Fruit fly (Drosophila melanogaster): ENCODE data around the gene pst.

pst gene

DNA sequence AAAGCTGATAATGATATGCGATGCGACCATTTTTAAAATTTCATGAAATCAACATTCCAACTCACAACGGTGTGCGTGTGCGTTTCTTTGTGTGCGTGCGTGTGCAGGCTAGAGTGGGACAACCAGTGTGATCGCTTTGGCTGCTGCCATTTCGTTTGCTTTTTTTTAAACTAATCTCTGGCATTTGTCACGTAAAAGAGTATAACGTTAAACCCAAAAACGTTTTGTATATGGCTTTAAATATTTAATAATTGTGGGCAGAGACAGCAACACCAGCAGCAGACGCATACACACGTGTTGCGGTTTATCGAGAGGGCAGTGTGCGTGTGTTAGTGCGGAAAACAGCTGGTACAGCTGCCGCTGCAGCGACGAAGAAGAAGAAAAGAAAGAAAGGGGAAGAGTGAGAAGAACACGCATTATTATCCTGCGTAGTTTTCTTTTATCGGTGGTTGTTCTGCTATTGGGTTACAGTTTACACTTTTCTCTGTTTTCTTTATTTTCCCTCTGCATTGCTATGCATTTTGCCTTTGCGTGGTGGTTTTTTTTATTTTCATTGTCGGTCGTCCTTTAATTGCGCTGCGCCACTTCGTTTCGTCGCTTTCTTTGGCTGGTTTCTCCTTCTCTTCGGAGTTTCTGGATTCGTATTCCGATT, 10.3 kb upstream of the pst start (continued):
- TF ChIP-seq CG2875 (GFP tag; optimal IDR thresholded peaks at IDR 0.05) (no peak), CG8478 (optimal IDR thresholded peaks at IDR 0.05) (peak; percentile 95), CG3163 (GFP tag; optimal IDR thresholded peaks at IDR 0.05) (peak; percentile 20), Mad (GFP tag; optimal IDR thresholded peaks at IDR 0.05) (no peak), Vsx1 (GFP tag; optimal IDR thresholded peaks at IDR 0.05) (no peak), CG3407 (GFP tag; optimal IDR thresholded peaks at IDR 0.05) (no peak), peb (GFP tag; IDR thresholded peaks at IDR 0.05) (no peak), nmo (GFP tag; optimal IDR thresholded peaks at IDR 0.05) (peak; percentile 45), MTF-1 (GFP tag; optimal IDR thresholded peaks at IDR 0.05; ENCODE audit: borderline replicate concordance) (no peak), Med (GFP tag) (peak; percentile 82), pum (GFP tag; optimal IDR thresholded peaks at IDR 0.05) (no peak), bowl (GFP tag; IDR thresholded peaks at IDR 0.05) (no peak), MESR4 (GFP tag; optimal IDR thresholded peaks at IDR 0.05) (peak; percentile 49), emc (GFP tag; optimal IDR thresholded peaks at IDR 0.05) (no peak), E2f2 (GFP tag; IDR thresholded peaks at IDR 0.05) (no peak), bcd (GFP tag; optimal IDR thresholded peaks at IDR 0.05) (no peak), sisA (GFP tag; IDR thresholded peaks at IDR 0.05) (no peak), CG13894 (tag; optimal IDR thresholded peaks at IDR 0.05) (no peak), CG2199 (GFP tag; IDR thresholded peaks at IDR 0.05) (peak; percentile 87), yki (optimal IDR thresholded peaks at IDR 0.05) (no peak), CG1603 (tag; optimal IDR thresholded peaks at IDR 0.05) (peak; percentile 26), Kr (GFP tag; optimal IDR thresholded peaks at IDR 0.05) (peak; percentile 47), chif (GFP tag; optimal IDR thresholded peaks at IDR 0.05) (no peak), CG12236 (GFP tag; optimal IDR thresholded peaks at IDR 0.05) (no peak), phol (tag; optimal IDR thresholded peaks at IDR 0.05) (peak; percentile 58), CG9727 (GFP tag; optimal IDR thresholded peaks at IDR 0.05) (no peak), CG11093 (GFP tag; IDR thresholded peaks at IDR 0.05) (no peak)

DNA sequence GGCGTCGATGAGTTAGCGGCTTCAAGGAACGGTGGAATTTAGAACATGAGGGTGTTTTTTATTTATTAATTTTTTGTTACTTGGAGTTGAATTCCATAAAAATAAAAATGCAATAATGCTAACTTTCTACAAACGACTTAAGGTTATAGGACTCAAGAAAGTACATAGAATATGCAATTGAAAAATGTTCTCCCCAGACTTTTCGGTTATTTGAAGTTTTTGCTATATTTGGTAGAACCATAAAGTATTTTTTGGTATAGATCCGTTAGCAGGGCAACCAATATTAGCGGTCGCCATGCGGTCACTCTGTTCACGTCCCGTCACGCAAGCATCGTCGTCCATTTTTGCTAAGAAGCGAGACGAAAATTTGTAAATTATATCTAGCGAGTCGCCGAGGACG, 9.5 kb upstream of the pst start, which contains the start of gene akirin:
Gene akirin, plus strand, starts transcription at position 301 of the 400 bp plus-strand sequence.
- TF ChIP-seq CG18599 (GFP tag; optimal IDR thresholded peaks at IDR 0.05), result peak; percentile 14
- TF ChIP-seq sna (GFP tag; IDR thresholded peaks at IDR 0.05; ENCODE audit: partially characterized antibody), result no peak
- TF ChIP-seq CG14710 (tag; optimal IDR thresholded peaks at IDR 0.05), result peak; percentile 16
- no peak for TF ChIP-seq Dfd (GFP tag; optimal IDR thresholded peaks at IDR 0.05)
- TF ChIP-seq CG8359 (GFP tag; optimal IDR thresholded peaks at IDR 0.05; ENCODE audit: borderline replicate concordance), result no peak
- TF ChIP-seq hkb (optimal IDR thresholded peaks at IDR 0.05), result no peak
- TF ChIP-seq hkb (GFP tag; IDR thresholded peaks at IDR 0.05), result no peak
- peak; percentile 38 for TF ChIP-seq pzg (GFP tag; optimal IDR thresholded peaks at IDR 0.05)
- TF ChIP-seq CG30403 (GFP tag; optimal IDR thresholded peaks at IDR 0.05), result no peak
- TF ChIP-seq Mes4 (GFP tag; optimal IDR thresholded peaks at IDR 0.05), result no peak
- TF ChIP-seq Dll (GFP tag; IDR thresholded peaks at IDR 0.05; ENCODE audit: partially characterized antibody), result no peak
- TF ChIP-seq CG7839 (tag; optimal IDR thresholded peaks at IDR 0.05), result no peak
- TF ChIP-seq CG4360 (GFP tag; IDR thresholded peaks at IDR 0.05), result no peak
- no peak for TF ChIP-seq peb (GFP tag; IDR thresholded peaks at IDR 0.05)
- TF ChIP-seq sr (GFP tag; IDR thresholded peaks at IDR 0.05), result no peak
- no peak for TF ChIP-seq Optix (GFP tag; IDR thresholded peaks at IDR 0.05)
- no peak for TF ChIP-seq CG3407 (GFP tag; optimal IDR thresholded peaks at IDR 0.05)
- no peak for TF ChIP-seq Nf-YB (GFP tag; optimal IDR thresholded peaks at IDR 0.05)
- no peak for TF ChIP-seq cad (GFP tag; optimal IDR thresholded peaks at IDR 0.05)
- no peak for TF ChIP-seq gt (GFP tag; IDR thresholded peaks at IDR 0.05)
- no peak for TF ChIP-seq hb (GFP tag; IDR thresholded peaks at IDR 0.05; ENCODE audit: partially characterized antibody)
- TF ChIP-seq lab (GFP tag; optimal IDR thresholded peaks at IDR 0.05), result no peak
- TF ChIP-seq CG11456 (GFP tag; IDR thresholded peaks at IDR 0.05), result no peak
- TF ChIP-seq dati (GFP tag; IDR thresholded peaks at IDR 0.05), result no peak
- TF ChIP-seq ara (GFP tag; IDR thresholded peaks at IDR 0.05), result no peak
- TF ChIP-seq sc (optimal IDR thresholded peaks at IDR 0.05), result no peak
- no peak for TF ChIP-seq sc (GFP tag; optimal IDR thresholded peaks at IDR 0.05)
- TF ChIP-seq Dip3 (GFP tag; optimal IDR thresholded peaks at IDR 0.05), result no peak

Data from whole organism, embryonic.